Fruit fly (Drosophila melanogaster) whole organism, embryonic: ENCODE data around the gene Pdhb.

Source experiments
- Abd-B ChIP-seq: fragments of 200-800 bp; sonication (Bioruptor generic); optimal IDR thresholded peaks from 2 replicates; lab custom pipeline; 2018; ENCODE audit warnings: missing biosample characterization, mild to moderate bottlenecking, missing genetic modification characterization, moderate library complexity
- Antp ChIP-seq: fragments of 200-800 bp; sonication (Bioruptor generic); optimal IDR thresholded peaks from 3 replicates; lab custom pipeline; 2016; ENCODE audit warnings: missing biosample characterization, missing genetic modification characterization
- Atf6 ChIP-seq: fragments of 200-800 bp; sonication (Bioruptor generic); IDR thresholded peaks from 2 replicates; pipeline ENCODE4 v1.3.6; 2022; ENCODE audit warnings: missing biosample characterization, missing genetic modification characterization
- Bdp1 ChIP-seq: fragments of 200-800 bp; sonication (Bioruptor generic); optimal IDR thresholded peaks from 3 replicates; lab custom pipeline; 2016; ENCODE audit warnings: missing biosample characterization, missing genetic modification characterization
- CG1024 ChIP-seq: fragments of 200-800 bp; sonication (Bioruptor generic); IDR thresholded peaks from 2 replicates; pipeline ENCODE4 v1.3.6; 2022; ENCODE audit warnings: missing biosample characterization, missing genetic modification characterization
- CG10366 ChIP-seq: fragments of 200-800 bp; sonication (Bioruptor generic); IDR thresholded peaks from 2 replicates; pipeline ENCODE4 v1.3.6; 2022; ENCODE audit warnings: missing biosample characterization, missing genetic modification characterization
- CG10462 ChIP-seq: fragments of 200-800 bp; sonication (Bioruptor generic); optimal IDR thresholded peaks from 2 replicates; lab custom pipeline; 2016; ENCODE audit warnings: missing biosample characterization, missing genetic modification characterization
- CG12659 ChIP-seq: fragments of 200-800 bp; sonication (Bioruptor generic); optimal IDR thresholded peaks from 3 replicates; lab custom pipeline; 2017; ENCODE audit warnings: mild to moderate bottlenecking, missing biosample characterization, missing genetic modification reagents, missing genetic modification characterization
- CG13775 ChIP-seq: fragments of 200-800 bp; sonication (Bioruptor generic); optimal IDR thresholded peaks from 3 replicates; lab custom pipeline; 2017; ENCODE audit warnings: missing biosample characterization, mild to moderate bottlenecking, missing genetic modification characterization
- CG14667 ChIP-seq: fragments of 200-800 bp; sonication (Bioruptor generic); IDR thresholded peaks from 2 replicates; pipeline ENCODE4 v1.3.6; 2022; ENCODE audit warnings: missing biosample characterization, missing genetic modification characterization
- CG15696 ChIP-seq: fragments of 200-800 bp; sonication (Bioruptor generic); optimal IDR thresholded peaks from 2 replicates; lab custom pipeline; 2019; ENCODE audit warnings: missing biosample characterization, mild to moderate bottlenecking, missing genetic modification characterization, moderate library complexity
- CG1792 ChIP-seq: fragments of 200-800 bp; sonication (Bioruptor generic); optimal IDR thresholded peaks from 2 replicates; lab custom pipeline; 2016; ENCODE audit warnings: missing biosample characterization, missing genetic modification characterization
- CG2199 ChIP-seq: fragments of 200-800 bp; sonication (Bioruptor generic); IDR thresholded peaks from 3 replicates; pipeline ENCODE4 v1.3.6; 2022; ENCODE audit warnings: missing biosample characterization, missing genetic modification characterization
- CG2712 ChIP-seq: fragments of 200-800 bp; optimal IDR thresholded peaks from 3 replicates; lab custom pipeline; 2019; ENCODE audit warnings: missing biosample characterization, mild to moderate bottlenecking, missing genetic modification characterization, moderate library complexity
- CG30020 ChIP-seq: fragments of 200-800 bp; optimal IDR thresholded peaks from 2 replicates; lab custom pipeline; 2019; ENCODE audit warnings: missing biosample characterization, mild to moderate bottlenecking, missing genetic modification characterization, moderate library complexity
- CG31365 ChIP-seq: fragments of 200-800 bp; sonication (Bioruptor generic); optimal IDR thresholded peaks from 2 replicates; lab custom pipeline; 2018; ENCODE audit warnings: missing biosample characterization, mild to moderate bottlenecking, missing genetic modification characterization
- CG32767 ChIP-seq: fragments of 200-800 bp; sonication (Bioruptor generic); IDR thresholded peaks from 2 replicates; pipeline ENCODE4 v1.3.6; 2022; ENCODE audit warnings: missing biosample characterization, missing genetic modification characterization
- CG3281 ChIP-seq: fragments of 200-800 bp; sonication (Bioruptor generic); optimal IDR thresholded peaks from 3 replicates; lab custom pipeline; 2017; ENCODE audit warnings: missing biosample characterization, mild to moderate bottlenecking, missing genetic modification characterization
- CG3838 ChIP-seq: fragments of 200-800 bp; sonication (Bioruptor generic); optimal IDR thresholded peaks from 3 replicates; lab custom pipeline; 2016; ENCODE audit warnings: missing biosample characterization, missing genetic modification characterization
- CG4854 ChIP-seq: fragments of 200-800 bp; sonication (Bioruptor generic); optimal IDR thresholded peaks from 2 replicates; lab custom pipeline; 2016; ENCODE audit warnings: missing biosample characterization, missing genetic modification characterization, inconsistent platforms
- CG6254 ChIP-seq: fragments of 200-800 bp; sonication (Bioruptor generic); optimal IDR thresholded peaks from 3 replicates; lab custom pipeline; 2017; ENCODE audit warnings: mild to moderate bottlenecking, missing biosample characterization, missing genetic modification reagents, missing genetic modification characterization
- Doc2 ChIP-seq: fragments of 200-800 bp; sonication (Bioruptor generic); IDR thresholded peaks from 2 replicates; pipeline ENCODE4 v1.3.6; 2022; ENCODE audit warnings: missing biosample characterization, missing genetic modification characterization
- Doc3 ChIP-seq: fragments of 200-800 bp; sonication (Bioruptor generic); IDR thresholded peaks from 3 replicates; pipeline ENCODE4 v1.3.6; 2022; ENCODE audit warnings: missing biosample characterization, missing genetic modification characterization; ENCODE audit not compliant: partially characterized antibody
- Fer2 ChIP-seq: fragments of 200-800 bp; sonication (Bioruptor generic); optimal IDR thresholded peaks from 2 replicates; lab custom pipeline; 2018; ENCODE audit warnings: missing biosample characterization, mild to moderate bottlenecking, missing genetic modification characterization, moderate library complexity
- HLH3B ChIP-seq: fragments of 200-800 bp; sonication (Bioruptor generic); IDR thresholded peaks from 2 replicates; pipeline ENCODE4 v1.3.6; 2022; ENCODE audit warnings: missing biosample characterization, missing genetic modification characterization
- Hmr ChIP-seq: fragments of 200-800 bp; sonication (Bioruptor generic); optimal IDR thresholded peaks from 3 replicates; lab custom pipeline; 2017; ENCODE audit warnings: mild to moderate bottlenecking, missing biosample characterization, missing genetic modification reagents, missing genetic modification characterization
- Opbp ChIP-seq: fragments of 200-800 bp; sonication (Bioruptor generic); IDR thresholded peaks from 3 replicates; pipeline ENCODE4 v1.3.6; 2022; ENCODE audit warnings: missing biosample characterization, missing genetic modification characterization; ENCODE audit not compliant: partially characterized antibody
- ac ChIP-seq: fragments of 200-800 bp; sonication (Bioruptor generic); optimal IDR thresholded peaks from 3 replicates; lab custom pipeline; 2017; ENCODE audit warnings: missing biosample characterization, mild to moderate bottlenecking, missing genetic modification characterization
- az2 ChIP-seq: fragments of 200-800 bp; sonication (Bioruptor generic); optimal IDR thresholded peaks from 3 replicates; lab custom pipeline; 2016; ENCODE audit warnings: missing biosample characterization, missing genetic modification characterization
- bbx ChIP-seq: fragments of 200-800 bp; sonication (Bioruptor generic); IDR thresholded peaks from 2 replicates; pipeline ENCODE4 v1.3.6; 2022; ENCODE audit warnings: missing biosample characterization, missing genetic modification characterization; ENCODE audit not compliant: partially characterized antibody
- bigmax ChIP-seq: fragments of 200-800 bp; sonication (Bioruptor generic); optimal IDR thresholded peaks from 2 replicates; lab custom pipeline; 2018; ENCODE audit warnings: missing biosample characterization, mild to moderate bottlenecking, missing genetic modification characterization
- cas ChIP-seq: fragments of 200-800 bp; sonication (Bioruptor generic); IDR thresholded peaks from 2 replicates; pipeline ENCODE4 v1.3.6; 2022; ENCODE audit warnings: missing biosample characterization, missing genetic modification characterization
- cg ChIP-seq: fragments of 200-800 bp; sonication (Bioruptor generic); optimal IDR thresholded peaks from 3 replicates; lab custom pipeline; 2019; ENCODE audit warnings: missing biosample characterization, mild to moderate bottlenecking, missing genetic modification characterization, moderate library complexity
- chn ChIP-seq: fragments of 200-800 bp; sonication (Bioruptor generic); optimal IDR thresholded peaks from 2 replicates; lab custom pipeline; 2016; ENCODE audit warnings: missing biosample characterization, missing genetic modification characterization
- corto ChIP-seq: fragments of 200-800 bp; sonication (Bioruptor generic); optimal IDR thresholded peaks from 2 replicates; lab custom pipeline; 2016; ENCODE audit warnings: missing biosample characterization, mild to moderate bottlenecking, missing genetic modification characterization, moderate library complexity
- dmrt99B ChIP-seq: fragments of 200-800 bp; sonication (Bioruptor generic); optimal IDR thresholded peaks from 2 replicates; lab custom pipeline; 2018; ENCODE audit warnings: missing biosample characterization, mild to moderate bottlenecking, missing genetic modification characterization, moderate library complexity
- ems ChIP-seq: fragments of 200-800 bp; sonication (Bioruptor generic); optimal IDR thresholded peaks from 3 replicates; lab custom pipeline; 2016; ENCODE audit warnings: missing biosample characterization, missing genetic modification characterization
- esg ChIP-seq: fragments of 200-800 bp; sonication (Bioruptor generic); conservative IDR thresholded peaks from 2 replicates; pipeline ENCODE4 v1.3.6; 2022; ENCODE audit warnings: missing biosample characterization, missing genetic modification characterization
- gcm ChIP-seq: fragments of 200-800 bp; sonication (Bioruptor generic); optimal IDR thresholded peaks from 2 replicates; lab custom pipeline; 2019; ENCODE audit warnings: missing biosample characterization, mild to moderate bottlenecking, missing genetic modification characterization, moderate library complexity
- gcm2 ChIP-seq: fragments of 200-800 bp; sonication (Bioruptor generic); optimal IDR thresholded peaks from 2 replicates; lab custom pipeline; 2016; ENCODE audit warnings: missing biosample characterization, missing genetic modification characterization
- insv ChIP-seq, 2 experiments: fragments of 200-800 bp; sonication (Bioruptor generic); optimal IDR thresholded peaks; 3 replicates each; lab custom pipeline; 2016 to 2018; ENCODE audit warnings: missing biosample characterization in 2 of 2, missing genetic modification characterization in 2 of 2
- lbe ChIP-seq: fragments of 200-800 bp; sonication (Bioruptor generic); optimal IDR thresholded peaks from 2 replicates; lab custom pipeline; 2016; ENCODE audit warnings: missing biosample characterization, mild to moderate bottlenecking, missing genetic modification characterization
- maf-S ChIP-seq: fragments of 200-800 bp; sonication (Bioruptor generic); optimal IDR thresholded peaks from 2 replicates; lab custom pipeline; 2016; ENCODE audit warnings: missing biosample characterization, missing genetic modification characterization
- oc ChIP-seq: fragments of 200-800 bp; sonication (Bioruptor generic); optimal IDR thresholded peaks from 2 replicates; lab custom pipeline; 2018; ENCODE audit warnings: missing biosample characterization, mild to moderate bottlenecking, missing genetic modification characterization, moderate library complexity
- sens-2 ChIP-seq: fragments of 200-800 bp; sonication (Bioruptor generic); IDR thresholded peaks from 2 replicates; pipeline ENCODE4 v1.3.6; 2022; ENCODE audit warnings: missing biosample characterization, missing genetic modification characterization
- slou ChIP-seq: fragments of 200-800 bp; sonication (Bioruptor generic); optimal IDR thresholded peaks from 3 replicates; lab custom pipeline; 2016; ENCODE audit warnings: missing biosample characterization, missing genetic modification characterization
- sob ChIP-seq: fragments of 200-800 bp; sonication (Bioruptor generic); IDR thresholded peaks from 2 replicates; pipeline ENCODE4 v1.3.6; 2022; ENCODE audit warnings: missing biosample characterization, missing genetic modification characterization
- ssp ChIP-seq: fragments of 200-800 bp; sonication (Bioruptor generic); IDR thresholded peaks from 2 replicates; pipeline ENCODE4 v1.3.6; 2022; ENCODE audit warnings: missing biosample characterization, missing genetic modification characterization
- stc ChIP-seq: fragments of 200-800 bp; sonication (Bioruptor generic); IDR thresholded peaks from 2 replicates; pipeline ENCODE4 v1.3.6; 2022; ENCODE audit warnings: missing biosample characterization, missing genetic modification characterization
- tgo ChIP-seq: fragments of 200-800 bp; sonication (Bioruptor generic); IDR thresholded peaks from 3 replicates; pipeline ENCODE4 v1.3.6; 2022; ENCODE audit warnings: missing biosample characterization, missing genetic modification characterization
- tio ChIP-seq: fragments of 200-800 bp; sonication (Bioruptor generic); optimal IDR thresholded peaks from 2 replicates; lab custom pipeline; 2017; ENCODE audit warnings: missing biosample characterization, missing genetic modification characterization, inconsistent platforms

Pdhb gene

dm6 chr3R:29124128-29124527 lies 11.3 kb downstream of the Pdhb start (continued):
- TF ChIP-seq tio (GFP tag; lab: Kevin White, UChicago) (no peak), gcm (GFP tag; lab: Kevin White, UChicago) (peak; percentile 34), CG10366 (GFP tag; lab: Robert Waterston, UW) (peak; percentile 79), CG1792 (no peak), CG32767 (GFP tag; lab: Robert Waterston, UW) (peak; percentile 56; the same call in 1 of the 2 replicates), CG14667 (GFP tag; lab: Robert Waterston, UW) (peak; percentile 72), Doc3 (no peak), sens-2 (peak; percentile 47; the same call in 1 of the 2 replicates), maf-S (GFP tag; lab: Kevin White, UChicago) (peak; percentile 46), az2 (GFP tag; lab: Kevin White, UChicago) (peak; percentile 60), CG3281 (peak; percentile 39), chn (GFP tag; lab: Kevin White, UChicago) (peak; percentile 36), slou (GFP tag; lab: Kevin White, UChicago) (peak; percentile 24), Opbp (no peak), Hmr (GFP tag; lab: Kevin White, UChicago) (peak; percentile 38), Bdp1 (peak; percentile 35), CG2712 (peak; percentile 70), CG15696 (peak; percentile 7), ems (peak; percentile 49), cas (GFP tag; lab: Robert Waterston, UW) (no peak), Abd-B (GFP tag; lab: Kevin White, UChicago) (peak; percentile 53), CG12659 (GFP tag; lab: Kevin White, UChicago) (peak; percentile 20), CG3838 (GFP tag; lab: Kevin White, UChicago) (no peak), bbx (GFP tag; lab: Robert Waterston, UW) (no peak), HLH3B (GFP tag; lab: Robert Waterston, UW) (peak; percentile 76), gcm2 (GFP tag; lab: Kevin White, UChicago) (no peak), CG31365 (peak; percentile 89), CG4854 (no peak), Atf6 (GFP tag; lab: Robert Waterston, UW) (peak; percentile 48; the same call in 1 of the 2 replicates), esg (peak; percentile 44; the same call in 1 of the 2 replicates), ssp (GFP tag; lab: Robert Waterston, UW) (peak; percentile 44; the same call in 1 of the 2 replicates), CG2199 (GFP tag; lab: Robert Waterston, UW) (no peak), CG10462 (GFP tag; lab: Kevin White, UChicago) (peak; percentile 14), dmrt99B (tag; lab: Kevin White, UChicago) (no peak), cg (GFP tag; lab: Kevin White, UChicago) (no peak), CG13775 (peak; percentile 43), tgo (GFP tag; lab: Robert Waterston, UW) (peak; percentile 73), sob (GFP tag; lab: Robert Waterston, UW) (peak; percentile 72), CG6254 (peak; percentile 7), corto (GFP tag; lab: Kevin White, UChicago) (no peak), lbe (GFP tag; lab: Kevin White, UChicago) (peak; percentile 59), Doc2 (GFP tag; lab: Robert Waterston, UW) (no peak), oc (tag; lab: Kevin White, UChicago) (no peak), CG1024 (GFP tag; lab: Robert Waterston, UW) (peak; percentile 68), bigmax (GFP tag; lab: Kevin White, UChicago) (no peak), insv (GFP tag; optimal IDR thresholded peaks at IDR 0.05; lab: Kevin White, UChicago) (no peak), ac (GFP tag; lab: Kevin White, UChicago) (no peak), Antp (peak; percentile 81), stc (GFP tag; lab: Robert Waterston, UW) (peak; percentile 72), CG30020 (no peak), Fer2 (tag; lab: Kevin White, UChicago) (no peak)
